Worm (Caenorhabditis elegans) whole organism, mixed stage, embryonic: ENCODE results near the gene fipr-1.

Experiments
- M03D4.4 ChIP-seq: sonication (generic microtip); optimal IDR thresholded peaks from 2 replicates; lab custom pipeline; 2017; ENCODE audit warnings: mild to moderate bottlenecking, missing genetic modification characterization, missing compliant biosample characterization
- blmp-1 ChIP-seq: fragments of 150-350 bp; optimal IDR thresholded peaks from 2 replicates; lab custom pipeline; 2014; ENCODE audit warnings: missing biosample characterization, missing genetic modification characterization
- ceh-43 ChIP-seq: fragments of 200-800 bp; sonication (Bioruptor generic); optimal IDR thresholded peaks from 2 replicates; lab custom pipeline; 2018; ENCODE audit warnings: mild to moderate bottlenecking, missing genetic modification characterization, moderate library complexity, missing compliant biosample characterization
- ceh-83 ChIP-seq: fragments of 200-800 bp; sonication (Bioruptor generic); optimal IDR thresholded peaks from 2 replicates; lab custom pipeline; 2018; ENCODE audit warnings: mild to moderate bottlenecking, missing genetic modification characterization, missing compliant biosample characterization
- ces-1 ChIP-seq: fragments of 150-350 bp; optimal IDR thresholded peaks from 2 replicates; lab custom pipeline; 2014; ENCODE audit warnings: missing biosample characterization, missing genetic modification reagents, missing genetic modification characterization
- cnd-1 ChIP-seq: fragments of 200-800 bp; sonication (Bioruptor generic); optimal IDR thresholded peaks from 2 replicates; lab custom pipeline; 2018; ENCODE audit warnings: mild to moderate bottlenecking, missing genetic modification characterization, missing compliant biosample characterization
- elt-1 ChIP-seq: sonication (generic microtip); optimal IDR thresholded peaks from 2 replicates; lab custom pipeline; 2017; ENCODE audit warnings: missing genetic modification characterization, mild to moderate bottlenecking, missing compliant biosample characterization, antibody characterized with exemption, moderate library complexity, borderline replicate concordance; ENCODE audit not compliant: insufficient read depth
- elt-3 ChIP-seq: fragments of 150-350 bp; optimal IDR thresholded peaks from 2 replicates; lab custom pipeline; 2014; ENCODE audit warnings: missing biosample characterization, missing genetic modification characterization
- flh-1 ChIP-seq: fragments of 200-800 bp; sonication (Bioruptor generic); optimal IDR thresholded peaks from 2 replicates; lab custom pipeline; 2018; ENCODE audit warnings: mild to moderate bottlenecking, missing genetic modification characterization, moderate library complexity, missing compliant biosample characterization
- ham-2 ChIP-seq: fragments of 200-800 bp; sonication (Bioruptor generic); optimal IDR thresholded peaks from 2 replicates; lab custom pipeline; 2018; ENCODE audit warnings: mild to moderate bottlenecking, missing genetic modification characterization, missing compliant biosample characterization
- hlh-1 ChIP-seq: fragments of 150-350 bp; optimal IDR thresholded peaks from 2 replicates; lab custom pipeline; 2014; ENCODE audit warnings: missing biosample characterization, missing genetic modification reagents, missing genetic modification characterization
- lsy-2 ChIP-seq: fragments of 150-350 bp; optimal IDR thresholded peaks from 2 replicates; lab custom pipeline; 2014; ENCODE audit warnings: missing biosample characterization, missing genetic modification characterization
- mab-5 ChIP-seq: fragments of 150-350 bp; optimal IDR thresholded peaks from 2 replicates; lab custom pipeline; 2014; ENCODE audit warnings: missing biosample characterization, missing genetic modification characterization
- mep-1 ChIP-seq: fragments of 150-350 bp; optimal IDR thresholded peaks from 2 replicates; lab custom pipeline; 2017; ENCODE audit warnings: missing biosample characterization, missing genetic modification reagents, missing genetic modification characterization, inconsistent platforms
- mls-2 ChIP-seq: sonication (generic microtip); optimal IDR thresholded peaks from 2 replicates; lab custom pipeline; 2016; ENCODE audit warnings: mild to moderate bottlenecking, missing genetic modification characterization, moderate library complexity, missing compliant biosample characterization
- nhr-12 ChIP-seq: fragments of 150-350 bp; optimal IDR thresholded peaks from 2 replicates; lab custom pipeline; 2014; ENCODE audit warnings: missing biosample characterization, missing genetic modification characterization
- nhr-237 ChIP-seq: fragments of 150-350 bp; optimal IDR thresholded peaks from 2 replicates; lab custom pipeline; 2014; ENCODE audit warnings: missing biosample characterization, missing genetic modification characterization
- pha-4 ChIP-seq: fragments of 150-350 bp; optimal IDR thresholded peaks from 2 replicates; lab custom pipeline; 2018; ENCODE audit warnings: missing biosample characterization, missing genetic modification reagents, missing genetic modification characterization
- sem-2 ChIP-seq: fragments of 200-800 bp; sonication (Bioruptor generic); optimal IDR thresholded peaks from 2 replicates; lab custom pipeline; 2018; ENCODE audit warnings: mild to moderate bottlenecking, missing genetic modification characterization, missing compliant biosample characterization
- tbx-8 ChIP-seq: fragments of 200-800 bp; sonication (Bioruptor generic); optimal IDR thresholded peaks from 2 replicates; lab custom pipeline; 2018; ENCODE audit warnings: mild to moderate bottlenecking, missing genetic modification characterization, moderate library complexity, missing compliant biosample characterization
- unc-39 ChIP-seq: fragments of 150-350 bp; optimal IDR thresholded peaks from 2 replicates; lab custom pipeline; 2014; ENCODE audit warnings: missing biosample characterization, missing genetic modification characterization
- unc-62 ChIP-seq: fragments of 150-350 bp; optimal IDR thresholded peaks from 2 replicates; lab custom pipeline; 2014; ENCODE audit warnings: missing biosample characterization, missing genetic modification reagents, missing genetic modification characterization
- ztf-11 ChIP-seq: fragments of 150-350 bp; optimal IDR thresholded peaks from 2 replicates; lab custom pipeline; 2014; ENCODE audit warnings: missing biosample characterization, missing genetic modification characterization

fipr-1 gene

DNA sequence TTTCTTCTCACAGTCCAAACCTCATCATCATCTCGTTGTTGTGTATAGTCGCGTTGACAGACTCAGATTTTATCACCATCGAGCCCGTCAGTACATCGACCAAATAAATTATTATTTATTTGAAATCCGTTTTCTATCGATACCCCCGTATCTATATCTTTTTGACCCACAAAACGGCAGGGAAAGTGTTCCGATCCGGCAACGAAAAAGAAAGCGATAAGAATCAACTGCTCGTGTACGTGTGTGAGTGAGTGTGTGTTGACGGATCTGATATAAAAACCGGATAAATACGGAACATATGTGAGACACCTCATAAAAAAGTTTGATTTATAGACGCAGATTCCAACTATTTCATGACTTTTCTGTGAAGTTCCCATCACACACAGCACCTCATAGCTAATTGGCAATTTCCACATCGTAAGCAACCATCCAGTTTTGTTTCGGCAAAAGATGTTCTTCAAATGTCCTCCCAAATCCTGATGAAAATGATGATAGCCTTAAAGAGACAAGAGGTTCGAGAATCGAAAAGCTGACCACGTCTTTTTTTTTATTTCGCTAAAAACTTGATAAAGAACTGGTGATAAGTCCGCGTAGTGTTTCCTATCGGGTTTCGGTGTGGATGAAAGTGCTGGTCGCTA lies 7.2 kb downstream of the fipr-1 start:
- TF ChIP-seq unc-39 (tag; lab: Kevin White, UChicago) (no peak), unc-62 (GFP tag; lab: Kevin White, UChicago) (peak; percentile 50), blmp-1 (tag; lab: Kevin White, UChicago) (peak; percentile 8), M03D4.4 (tag; lab: Kevin White, UChicago) (peak; percentile 39), ceh-43 (GFP tag; lab: Kevin White, UChicago) (no peak), elt-1 (tag; lab: Kevin White, UChicago) (peak; percentile 87), lsy-2 (tag; lab: Kevin White, UChicago) (no peak), ham-2 (peak; percentile 16), tbx-8 (peak; percentile 6), nhr-12 (tag; lab: Kevin White, UChicago) (no peak), ces-1 (GFP tag; lab: Kevin White, UChicago) (no peak), flh-1 (GFP tag; lab: Kevin White, UChicago) (no peak)

DNA sequence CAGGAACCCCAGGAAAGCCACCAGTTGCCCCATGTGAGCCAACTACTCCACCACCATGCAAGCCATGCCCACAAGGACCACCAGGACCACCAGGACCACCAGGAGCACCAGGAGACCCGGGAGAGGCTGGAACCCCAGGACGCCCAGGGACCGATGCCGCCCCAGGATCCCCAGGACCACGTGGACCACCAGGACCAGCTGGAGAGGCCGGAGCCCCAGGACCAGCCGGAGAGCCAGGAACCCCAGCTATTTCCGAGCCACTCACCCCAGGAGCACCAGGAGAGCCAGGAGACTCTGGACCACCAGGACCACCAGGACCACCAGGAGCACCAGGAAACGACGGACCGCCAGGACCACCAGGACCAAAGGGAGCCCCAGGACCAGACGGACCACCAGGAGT lies 8.0 kb downstream of the fipr-1 start:
- TF ChIP-seq lsy-2 (tag; lab: Kevin White, UChicago) = no peak
- peak; percentile 44 for TF ChIP-seq mls-2

DNA sequence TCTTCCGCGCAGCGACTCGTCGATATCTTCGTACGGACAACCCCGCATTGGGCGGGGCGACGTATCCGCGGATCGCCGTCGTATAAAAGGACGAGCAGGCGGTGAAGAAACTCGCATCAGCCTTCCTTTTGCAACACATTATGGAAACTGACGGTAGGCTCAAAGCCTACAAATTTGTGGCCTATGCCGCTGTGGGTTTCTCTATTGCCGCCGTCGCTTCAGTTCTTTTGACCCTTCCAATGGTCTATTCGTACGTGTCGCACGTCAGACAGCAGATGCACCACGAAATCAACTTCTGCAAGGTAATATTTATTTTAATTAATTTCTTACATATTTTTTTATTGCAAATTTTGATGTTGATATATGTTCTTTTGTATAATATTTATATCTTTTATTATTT lies 8.7 kb downstream of the fipr-1 start:
- TF ChIP-seq ham-2 (peak; percentile 52), ceh-83 (peak; percentile 66), mep-1 (no peak)

DNA sequence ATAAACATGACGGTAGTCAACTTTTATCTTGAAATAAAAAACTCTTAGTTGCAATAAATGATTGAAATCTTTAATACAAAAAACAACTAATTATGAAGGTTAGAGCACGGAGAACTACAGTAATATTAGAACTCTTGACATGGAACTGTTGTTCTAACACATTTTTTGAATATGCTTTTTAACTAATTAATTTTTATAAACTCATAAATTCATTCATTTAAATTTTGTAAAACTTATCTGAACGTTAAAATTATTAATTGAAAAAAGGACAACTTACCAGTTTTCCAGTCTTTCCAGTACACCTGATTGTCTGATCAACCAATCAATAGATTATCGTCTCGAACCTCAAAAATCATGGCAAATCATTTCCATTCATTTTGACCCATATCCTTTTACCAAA lies 9.1 kb downstream of the fipr-1 start, which contains the start of gene sqt-3:
Gene sqt-3 (plus strand): TSS at position 301 of the 400 bp plus-strand sequence.
- TF ChIP-seq ceh-83 = no peak
- TF ChIP-seq hlh-1 (tag; lab: Kevin White, UChicago) = no peak
- no peak for TF ChIP-seq ces-1 (GFP tag; lab: Kevin White, UChicago)

DNA sequence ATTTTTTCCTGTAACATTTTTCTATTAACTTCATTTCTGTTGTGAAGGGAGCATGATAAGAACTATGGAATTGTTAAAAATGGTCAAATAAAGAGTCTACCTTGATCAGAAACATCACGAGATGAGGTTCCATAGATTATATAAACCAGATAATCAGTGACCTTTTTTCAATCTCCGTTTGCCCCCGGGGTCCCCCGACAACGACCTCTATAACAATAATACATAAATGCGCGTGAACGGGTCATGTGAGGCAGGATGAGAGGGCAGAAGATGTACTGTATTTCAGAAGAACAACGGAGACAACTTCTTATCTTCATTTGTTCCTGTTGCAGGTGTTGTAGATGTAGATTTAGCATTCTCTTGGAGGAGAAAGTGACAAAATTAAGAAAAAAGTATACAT lies 9.7 kb downstream of the fipr-1 start:
- TF ChIP-seq nhr-12 (tag; lab: Kevin White, UChicago) = no peak
- peak; percentile 68 for TF ChIP-seq elt-1 (tag; lab: Kevin White, UChicago)

DNA sequence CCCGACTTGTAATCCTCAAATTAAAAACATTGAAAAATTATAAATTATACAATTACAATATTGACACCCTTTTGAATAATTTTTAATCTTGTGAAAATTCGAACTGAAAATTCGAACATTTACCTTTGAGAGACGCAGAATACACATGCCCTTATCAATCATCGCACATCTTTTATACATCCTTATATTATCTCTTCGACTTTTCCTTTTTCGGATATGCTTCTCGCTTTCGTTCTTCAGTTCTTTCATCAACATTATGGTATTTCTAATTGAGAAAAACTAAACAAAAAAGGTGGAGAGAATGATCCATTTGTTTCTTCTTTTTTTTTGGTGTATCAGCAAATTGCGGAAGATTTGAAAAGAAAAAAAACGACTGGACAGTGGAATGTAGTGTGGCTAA lies 12.2 kb downstream of the fipr-1 start:
- TF ChIP-seq blmp-1 (tag; lab: Kevin White, UChicago) = peak; percentile 53
- TF ChIP-seq elt-3 (tag; lab: Kevin White, UChicago) = peak; percentile 39
- TF ChIP-seq elt-1 (tag; lab: Kevin White, UChicago) = peak; percentile 66
- TF ChIP-seq mab-5 (tag; lab: Kevin White, UChicago) = no peak

DNA sequence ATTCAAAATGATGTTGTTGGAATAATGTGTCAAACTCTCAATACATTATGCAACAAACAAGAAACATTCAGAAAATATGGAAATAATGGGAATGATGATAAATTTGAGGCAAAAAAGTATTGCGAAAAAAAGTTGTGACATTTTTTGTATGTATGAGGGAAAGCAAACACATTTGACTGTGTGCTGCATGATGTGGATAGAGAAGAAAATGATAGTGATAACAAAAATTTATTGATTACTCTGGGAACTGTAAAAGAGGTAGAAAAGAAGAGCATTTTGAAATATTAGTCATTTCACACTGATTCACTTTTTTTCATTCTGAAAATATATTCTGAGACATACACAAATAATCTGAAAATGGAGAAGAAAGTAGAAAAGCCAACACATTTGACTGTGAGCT lies 13.7 kb downstream of the fipr-1 start:
- TF ChIP-seq ceh-83 (no peak), M03D4.4 (tag; lab: Kevin White, UChicago) (no peak)

DNA sequence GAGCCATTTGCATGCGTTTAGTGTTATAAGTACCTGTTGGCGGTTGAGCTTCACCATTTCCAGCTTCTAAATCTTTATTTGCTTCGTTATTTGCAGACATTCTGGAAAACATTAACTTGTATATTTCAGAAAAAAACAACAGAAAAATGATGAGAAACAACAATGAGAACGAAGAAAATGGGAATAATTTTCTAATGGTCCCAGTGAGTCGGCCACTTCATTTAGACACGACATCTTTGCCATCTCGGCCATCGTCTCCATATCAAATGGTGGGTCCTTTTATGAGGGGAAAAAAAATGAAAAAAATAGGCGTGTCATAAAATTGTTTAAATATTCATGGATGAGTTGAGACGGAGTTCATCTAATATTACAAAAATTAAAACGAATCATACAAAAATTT lies 15.7 kb downstream of the fipr-1 start, which contains the start of gene snb-2:
Gene snb-2 (minus strand): TSS at position 101 of the 400 bp plus-strand sequence.
- TF ChIP-seq nhr-237 (tag; lab: Kevin White, UChicago) (no peak), unc-39 (tag; lab: Kevin White, UChicago) (no peak), pha-4 (tag; lab: Kevin White, UChicago) (no peak), flh-1 (GFP tag; lab: Kevin White, UChicago) (no peak), sem-2 (GFP tag; lab: Kevin White, UChicago) (no peak), mep-1 (no peak), ceh-83 (no peak), nhr-12 (tag; lab: Kevin White, UChicago) (no peak), cnd-1 (tag; lab: Kevin White, UChicago) (no peak), ztf-11 (no peak), mab-5 (tag; lab: Kevin White, UChicago) (no peak), hlh-1 (tag; lab: Kevin White, UChicago) (no peak)
